Worm (Caenorhabditis elegans) whole organism, L4 larva: ENCODE data around the gene fzy-1.

ENCODE experiments used
- F26F4.8 ChIP-seq: fragments of 200-800 bp; sonication (Bioruptor generic); conservative IDR thresholded peaks from 2 replicates; pipeline ENCODE4 v1.3.6; 2022; ENCODE audit warnings: missing genetic modification characterization, missing compliant biosample characterization
- T26A8.4 ChIP-seq: fragments of 200-800 bp; sonication (Bioruptor generic); IDR thresholded peaks from 2 replicates; pipeline ENCODE4 v1.3.6; 2022; ENCODE audit warnings: missing genetic modification characterization, missing compliant biosample characterization
- ZK337.2 ChIP-seq: fragments of 200-800 bp; sonication (Bioruptor generic); IDR thresholded peaks from 2 replicates; pipeline ENCODE4 v1.3.6; 2022; ENCODE audit warnings: missing genetic modification reagents, missing genetic modification characterization, missing compliant biosample characterization
- aha-1 ChIP-seq: fragments of 150-350 bp; peaks from one replicate; lab custom pipeline; 2014; ENCODE audit warnings: missing biosample characterization, missing genetic modification characterization
- arid-1 ChIP-seq: fragments of 200-800 bp; sonication (Bioruptor generic); conservative IDR thresholded peaks from 2 replicates; pipeline ENCODE4 v1.3.6; 2022; ENCODE audit warnings: missing genetic modification reagents, missing genetic modification characterization, missing compliant biosample characterization
- ceh-20 ChIP-seq: fragments of 200-800 bp; sonication (Bioruptor generic); IDR thresholded peaks from 2 replicates; pipeline ENCODE4 v1.3.6; 2022; ENCODE audit warnings: missing genetic modification reagents, missing genetic modification characterization, missing compliant biosample characterization
- ceh-32 ChIP-seq: sonication (generic microtip); optimal IDR thresholded peaks from 2 replicates; lab custom pipeline; 2016; ENCODE audit warnings: mild to moderate bottlenecking, missing genetic modification characterization, missing compliant biosample characterization; ENCODE audit not compliant: poor library complexity
- dmd-8 ChIP-seq: fragments of 200-800 bp; sonication (Bioruptor generic); IDR thresholded peaks from 2 replicates; pipeline ENCODE4 v1.3.6; 2022; ENCODE audit warnings: missing genetic modification characterization, missing compliant biosample characterization
- dmd-9 ChIP-seq: fragments of 200-800 bp; sonication (Bioruptor generic); IDR thresholded peaks from 2 replicates; pipeline ENCODE4 v1.3.6; 2022; ENCODE audit warnings: missing genetic modification reagents, missing genetic modification characterization, missing compliant biosample characterization
- duxl-1 ChIP-seq: sonication (generic microtip); optimal IDR thresholded peaks from 2 replicates; lab custom pipeline; 2016; ENCODE audit warnings: mild to moderate bottlenecking, missing genetic modification characterization, moderate library complexity, missing compliant biosample characterization; ENCODE audit not compliant: poor library complexity
- hlh-30 ChIP-seq: sonication (generic microtip); optimal IDR thresholded peaks from 2 replicates; lab custom pipeline; 2017; ENCODE audit warnings: antibody characterized with exemption, mild to moderate bottlenecking, missing genetic modification characterization, missing compliant biosample characterization; ENCODE audit not compliant: insufficient read depth
- lin-38 ChIP-seq: fragments of 200-800 bp; sonication (Bioruptor generic); IDR thresholded peaks from 2 replicates; pipeline ENCODE4 v1.3.6; 2022; ENCODE audit warnings: missing genetic modification reagents, missing genetic modification characterization, missing compliant biosample characterization
- mdt-29 ChIP-seq: fragments of 200-800 bp; sonication (Bioruptor generic); IDR thresholded peaks from 2 replicates; pipeline ENCODE4 v1.3.6; 2022; ENCODE audit warnings: missing genetic modification reagents, missing genetic modification characterization, missing compliant biosample characterization
- mep-1 ChIP-seq: fragments of 150-350 bp; sonication (generic microtip); optimal IDR thresholded peaks from 3 replicates; lab custom pipeline; 2014; ENCODE audit warnings: missing biosample characterization, missing genetic modification characterization
- mes-2 ChIP-seq: sonication (generic microtip); optimal IDR thresholded peaks from 2 replicates; lab custom pipeline; 2016; ENCODE audit warnings: missing genotype, mild to moderate bottlenecking, missing genetic modification characterization, missing compliant biosample characterization; ENCODE audit not compliant: poor library complexity, severe bottlenecking
- nhr-10 ChIP-seq: fragments of 150-350 bp; optimal IDR thresholded peaks from 2 replicates; lab custom pipeline; 2014; ENCODE audit warnings: missing biosample characterization, missing genetic modification characterization
- nhr-237 ChIP-seq: sonication (generic microtip); optimal IDR thresholded peaks from 2 replicates; lab custom pipeline; 2017; ENCODE audit warnings: missing biosample characterization, missing genetic modification characterization
- nhr-41 ChIP-seq: fragments of 200-800 bp; sonication (Bioruptor generic); IDR thresholded peaks from 2 replicates; pipeline ENCODE4 v1.3.6; 2022; ENCODE audit warnings: missing genetic modification reagents, missing genetic modification characterization, missing compliant biosample characterization
- nhr-76 ChIP-seq: fragments of 150-350 bp; optimal IDR thresholded peaks from 2 replicates; lab custom pipeline; 2014; ENCODE audit warnings: missing biosample characterization, missing genetic modification characterization
- pha-4 ChIP-seq, 2 experiments: fragments of 150-350 bp in 1 of 2; fragments of 200-800 bp in 1 of 2; sonication (Bioruptor generic) in 1 of 2; IDR thresholded peaks in 1 of 2; optimal IDR thresholded peaks in 1 of 2; 2 replicates each; pipeline versions ENCODE4 v1.3.6 to Lab custom; 2014 to 2022; ENCODE audit warnings: missing genetic modification characterization in 2 of 2, missing genetic modification reagents in 2 of 2, missing biosample characterization in 1 of 2, missing compliant biosample characterization in 1 of 2
- php-3 ChIP-seq: fragments of 200-800 bp; sonication (Bioruptor generic); IDR thresholded peaks from 2 replicates; pipeline ENCODE4 v1.3.6; 2022; ENCODE audit warnings: missing genetic modification reagents, missing genetic modification characterization, missing compliant biosample characterization
- saeg-2 ChIP-seq: fragments of 200-800 bp; sonication (Bioruptor generic); IDR thresholded peaks from 2 replicates; pipeline ENCODE4 v1.3.6; 2022; ENCODE audit warnings: missing genetic modification reagents, missing genetic modification characterization, missing compliant biosample characterization
- set-16 ChIP-seq: fragments of 200-800 bp; sonication (Bioruptor generic); IDR thresholded peaks from 2 replicates; pipeline ENCODE4 v1.3.6; 2022; ENCODE audit warnings: missing genetic modification reagents, missing genetic modification characterization, missing compliant biosample characterization
- snpc-1.2 ChIP-seq: fragments of 200-800 bp; sonication (Bioruptor generic); IDR thresholded peaks from 2 replicates; pipeline ENCODE4 v1.3.6; 2022; ENCODE audit warnings: missing genetic modification reagents, missing genetic modification characterization, missing compliant biosample characterization
- snpc-4 ChIP-seq: fragments of 150-350 bp; optimal IDR thresholded peaks from 2 replicates; lab custom pipeline; 2014; ENCODE audit warnings: missing biosample characterization, missing genetic modification characterization
- spr-3 ChIP-seq: fragments of 200-800 bp; sonication (Bioruptor generic); optimal IDR thresholded peaks from 2 replicates; lab custom pipeline; 2018; ENCODE audit warnings: mild to moderate bottlenecking, missing genetic modification characterization, missing compliant biosample characterization
- unc-130 ChIP-seq: sonication (generic microtip); optimal IDR thresholded peaks from 2 replicates; lab custom pipeline; 2016; ENCODE audit warnings: missing genetic modification reagents, missing genetic modification characterization, missing compliant biosample characterization
- unc-62 ChIP-seq, 3 experiments: fragments of 150-350 bp in 1 of 3; sonication (generic microtip); optimal IDR thresholded peaks in 2 of 3; peaks in 1 of 3; 1 replicate in 1 of 3; 2 replicates in 2 of 3; lab custom pipeline; 2014 to 2017; ENCODE audit warnings: missing biosample characterization in 3 of 3, missing genetic modification characterization in 3 of 3, missing genetic modification reagents in 3 of 3, missing genotype in 1 of 3
- zfp-2 ChIP-seq: sonication (generic microtip); optimal IDR thresholded peaks from 2 replicates; lab custom pipeline; 2016; ENCODE audit warnings: mild to moderate bottlenecking, missing genetic modification characterization, missing compliant biosample characterization
- zfp-3 ChIP-seq: fragments of 200-800 bp; sonication (Bioruptor generic); conservative IDR thresholded peaks from 2 replicates; pipeline ENCODE4 v1.3.6; 2022; ENCODE audit warnings: missing genetic modification reagents, missing genetic modification characterization, missing compliant biosample characterization
- zip-11 ChIP-seq: fragments of 200-800 bp; sonication (Bioruptor generic); IDR thresholded peaks from 2 replicates; pipeline ENCODE4 v1.3.6; 2022; ENCODE audit warnings: missing genetic modification characterization, missing compliant biosample characterization
- zip-2 ChIP-seq: fragments of 150-350 bp; optimal IDR thresholded peaks from 2 replicates; lab custom pipeline; 2014; ENCODE audit warnings: missing biosample characterization, missing genetic modification characterization

fzy-1 gene

ce11 chrII:5500470-5500869 is at the start of gene fzy-1:
TSS of gene fzy-1 (plus strand) at chrII:5500770.
- TF ChIP-seq nhr-237 (tag; lab: Kevin White, UChicago) (no peak), mes-2 (tag; lab: Kevin White, UChicago) (no peak), snpc-1.2 (no peak), zfp-3 (GFP tag; lab: Robert Waterston, UW) (no peak), saeg-2 (GFP tag; lab: Robert Waterston, UW) (no peak), arid-1 (GFP tag; lab: Robert Waterston, UW) (no peak), duxl-1 (tag; lab: Kevin White, UChicago) (no peak), spr-3 (GFP tag; lab: Kevin White, UChicago) (no peak), zip-2 (tag; lab: Kevin White, UChicago) (no peak), php-3 (GFP tag; lab: Robert Waterston, UW) (no peak), ceh-20 (GFP tag; lab: Robert Waterston, UW) (no peak), F26F4.8 (GFP tag; lab: Robert Waterston, UW) (no peak), lin-38 (no peak), mdt-29 (GFP tag; lab: Robert Waterston, UW) (no peak), nhr-41 (GFP tag; lab: Robert Waterston, UW) (no peak), unc-130 (GFP tag; lab: Kevin White, UChicago) (no peak), nhr-76 (no peak), ceh-32 (tag; lab: Kevin White, UChicago) (no peak), hlh-30 (tag; lab: Kevin White, UChicago) (no peak)

DNA sequence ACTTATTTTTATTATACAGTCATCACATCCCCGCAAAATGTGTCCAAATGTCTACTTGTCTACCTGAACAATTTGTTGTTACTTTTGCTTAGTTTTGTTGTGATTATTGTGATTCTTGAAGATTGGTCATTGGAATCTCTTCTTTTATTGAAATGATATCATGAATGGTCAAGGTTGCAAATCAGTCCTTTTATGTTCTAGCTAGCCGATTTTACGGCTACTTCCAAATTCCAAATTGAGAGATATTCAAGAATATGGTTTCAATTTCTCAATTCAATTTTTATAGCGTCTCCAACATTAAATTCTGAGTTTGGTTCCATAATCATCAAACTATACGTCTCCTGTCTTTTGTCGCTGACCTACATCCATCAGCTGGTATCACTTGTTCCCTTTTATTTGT is 49.3 kb upstream of the fzy-1 start:
- peak; percentile 82 for TF ChIP-seq aha-1 (tag; lab: Kevin White, UChicago)
- no peak for TF ChIP-seq zip-2 (tag; lab: Kevin White, UChicago)
- TF ChIP-seq, all 104 proteins: peak for 1

ce11 chrII:5453547-5453946 is 47.0 kb upstream of the fzy-1 start, which contains the start of gene dhs-5:
TSS of gene dhs-5 (plus strand) at chrII:5453847.
- TF ChIP-seq dmd-8 (GFP tag; lab: Robert Waterston, UW) (no peak), nhr-10 (tag; lab: Kevin White, UChicago) (no peak)

DNA sequence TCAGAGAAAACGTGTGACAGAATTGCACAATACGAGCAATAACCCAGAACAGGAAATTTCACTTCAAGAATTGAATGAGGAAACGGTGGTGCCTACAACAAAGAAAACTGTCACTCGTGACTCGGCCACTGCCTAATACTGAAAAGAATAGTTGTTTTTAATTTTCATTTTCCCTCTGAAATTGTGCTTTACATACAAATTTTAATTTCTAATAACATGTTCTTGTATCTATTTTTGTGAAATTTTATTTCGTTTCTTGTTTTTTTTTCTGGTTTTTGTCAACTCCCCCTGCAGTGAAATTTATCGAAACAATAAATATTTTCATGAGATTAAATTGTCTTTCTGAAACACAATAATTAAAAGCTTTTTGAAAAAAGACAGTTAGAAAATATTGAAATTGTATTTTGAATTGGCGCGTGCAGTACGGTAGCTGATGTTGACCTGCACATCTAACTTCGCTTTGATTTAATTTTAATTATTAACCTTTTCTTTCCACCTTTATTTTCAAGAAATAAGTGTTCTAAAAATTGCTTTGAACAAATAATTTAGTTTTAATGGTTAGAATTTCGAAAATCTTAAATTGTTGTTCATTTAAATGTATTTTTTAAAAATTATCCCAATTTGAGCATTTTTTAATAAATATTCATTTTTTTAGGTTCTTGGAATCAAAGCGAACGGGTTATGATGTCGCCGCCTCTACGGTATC is 44.8 kb upstream of the fzy-1 start, which contains the start of gene daz-1:
Gene daz-1 (plus strand): TSS at position 656 of the 706 bp plus-strand sequence.
- TF ChIP-seq ceh-32 (tag; lab: Kevin White, UChicago): no peak
- no peak for TF ChIP-seq T26A8.4 (GFP tag; lab: Robert Waterston, UW)
- no peak for TF ChIP-seq set-16 (GFP tag; lab: Robert Waterston, UW)
- TF ChIP-seq mdt-29 (GFP tag; lab: Robert Waterston, UW): no peak
- no peak for TF ChIP-seq snpc-4 (tag; lab: Kevin White, UChicago)
- TF ChIP-seq ZK337.2 (GFP tag; lab: Robert Waterston, UW): no peak
- TF ChIP-seq unc-130 (GFP tag; lab: Kevin White, UChicago): peak; percentile 18
- TF ChIP-seq pha-4 (GFP tag; IDR thresholded peaks at IDR 0.05; lab: Robert Waterston, UW): no peak
- TF ChIP-seq pha-4 (tag; optimal IDR thresholded peaks at IDR 0.05; lab: Kevin White, UChicago): no peak
- TF ChIP-seq zfp-2 (tag; lab: Kevin White, UChicago): no peak
- no peak for TF ChIP-seq duxl-1 (tag; lab: Kevin White, UChicago)
- TF ChIP-seq unc-62 (GFP tag; optimal IDR thresholded peaks at IDR 0.05 in 1 of 2; lab: Kevin White, UChicago): peak in 1 of 2 experiments; percentile 91
- no peak for TF ChIP-seq unc-62 (tag; optimal IDR thresholded peaks at IDR 0.05; lab: Kevin White, UChicago)
- no peak for TF ChIP-seq zip-11 (GFP tag; lab: Robert Waterston, UW)
- TF ChIP-seq dmd-9 (GFP tag; lab: Robert Waterston, UW): no peak
- TF ChIP-seq mep-1 (tag; lab: Kevin White, UChicago): no peak
